Worm (Caenorhabditis elegans) whole organism, L4/young adult: Measurements from ENCODE around the gene F59E11.7.

Experiments
- dao-5 ChIP-seq: sonication (generic microtip); optimal IDR thresholded peaks from 2 replicates; lab custom pipeline; 2016; ENCODE audit warnings: missing genotype, missing genetic modification characterization, moderate library complexity, missing compliant biosample characterization
- him-1 ChIP-seq: sonication (generic microtip); optimal IDR thresholded peaks from 2 replicates; lab custom pipeline; 2016; ENCODE audit warnings: missing genotype, missing genetic modification reagents, missing genetic modification characterization, missing compliant biosample characterization

DNA sequence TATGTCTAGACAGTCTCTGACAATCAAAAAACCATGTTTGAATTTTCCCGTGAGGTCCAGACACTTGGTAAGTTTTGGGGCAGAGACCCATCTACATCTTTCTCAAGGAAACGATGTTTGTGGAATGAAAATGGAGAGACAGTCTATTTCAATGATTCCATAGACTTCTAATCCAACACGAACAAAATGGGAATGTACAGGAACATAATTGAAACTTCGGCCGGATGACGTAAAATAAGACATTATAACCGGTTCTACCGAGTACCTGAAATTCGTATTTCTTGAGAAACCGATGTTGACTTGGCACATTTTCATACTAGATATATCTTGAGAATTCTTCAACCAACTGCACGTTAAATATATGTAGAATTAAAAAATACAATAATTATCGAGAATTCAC is 1.9 kb upstream of the F59E11.7 start, which contains the start of gene str-87:
- TF ChIP-seq dao-5 (no peak), him-1 (tag; lab: Kevin White, UChicago) (no peak)
